Worm (Caenorhabditis elegans) whole organism, L4 larva: ENCODE measurements around the gene del-1.

Experiments used
- F10B5.3 ChIP-seq: sonication (generic microtip); optimal IDR thresholded peaks from 2 replicates; lab custom pipeline; 2016; ENCODE audit warnings: mild to moderate bottlenecking, missing genetic modification characterization, missing compliant biosample characterization
- T26A8.4 ChIP-seq: fragments of 200-800 bp; sonication (Bioruptor generic); IDR thresholded peaks from 2 replicates; pipeline ENCODE4 v1.3.6; 2022; ENCODE audit warnings: missing genetic modification characterization, missing compliant biosample characterization
- Y105C5A.15 ChIP-seq: fragments of 200-800 bp; sonication (Bioruptor generic); IDR thresholded peaks from 2 replicates; pipeline ENCODE4 v1.3.6; 2022; ENCODE audit warnings: missing genetic modification characterization, missing compliant biosample characterization
- Y5F2A.4 ChIP-seq: fragments of 200-800 bp; sonication (Bioruptor generic); optimal IDR thresholded peaks from 2 replicates; lab custom pipeline; 2018; ENCODE audit warnings: mild to moderate bottlenecking, missing genetic modification characterization, missing compliant biosample characterization
- aha-1 ChIP-seq: fragments of 150-350 bp; peaks from one replicate; lab custom pipeline; 2014; ENCODE audit warnings: missing biosample characterization, missing genetic modification characterization
- aly-2 ChIP-seq: sonication (generic microtip); optimal IDR thresholded peaks from 2 replicates; lab custom pipeline; 2018; ENCODE audit warnings: missing biosample characterization, missing genetic modification characterization
- attf-4 ChIP-seq: sonication (generic microtip); optimal IDR thresholded peaks from 3 replicates; lab custom pipeline; 2017; ENCODE audit warnings: missing biosample characterization, missing genetic modification characterization
- ceh-20 ChIP-seq: fragments of 200-800 bp; sonication (Bioruptor generic); IDR thresholded peaks from 2 replicates; pipeline ENCODE4 v1.3.6; 2022; ENCODE audit warnings: missing genetic modification reagents, missing genetic modification characterization, missing compliant biosample characterization
- ceh-28 ChIP-seq: fragments of 150-350 bp; optimal IDR thresholded peaks from 2 replicates; lab custom pipeline; 2014; ENCODE audit warnings: missing biosample characterization, missing genetic modification reagents, missing genetic modification characterization
- ceh-44 ChIP-seq: fragments of 200-800 bp; sonication (Bioruptor generic); IDR thresholded peaks from 2 replicates; pipeline ENCODE4 v1.3.6; 2022; ENCODE audit warnings: missing genetic modification reagents, missing genetic modification characterization, missing compliant biosample characterization
- cey-2 ChIP-seq: sonication (generic microtip); optimal IDR thresholded peaks from 3 replicates; lab custom pipeline; 2017; ENCODE audit warnings: missing genetic modification characterization, mild to moderate bottlenecking, missing compliant biosample characterization, antibody characterized with exemption, borderline replicate concordance; ENCODE audit not compliant: insufficient read depth
- daf-12 ChIP-seq: fragments of 150-350 bp; optimal IDR thresholded peaks from 2 replicates; lab custom pipeline; 2014; ENCODE audit warnings: missing biosample characterization, missing genetic modification reagents, missing genetic modification characterization
- daf-8 ChIP-seq: fragments of 200-800 bp; sonication (Bioruptor generic); IDR thresholded peaks from 2 replicates; pipeline ENCODE4 v1.3.6; 2022; ENCODE audit warnings: missing genetic modification characterization, missing compliant biosample characterization
- dmd-9 ChIP-seq: fragments of 200-800 bp; sonication (Bioruptor generic); IDR thresholded peaks from 2 replicates; pipeline ENCODE4 v1.3.6; 2022; ENCODE audit warnings: missing genetic modification reagents, missing genetic modification characterization, missing compliant biosample characterization
- duxl-1 ChIP-seq: sonication (generic microtip); optimal IDR thresholded peaks from 2 replicates; lab custom pipeline; 2016; ENCODE audit warnings: mild to moderate bottlenecking, missing genetic modification characterization, moderate library complexity, missing compliant biosample characterization; ENCODE audit not compliant: poor library complexity
- egl-43 ChIP-seq: fragments of 200-800 bp; sonication (Bioruptor generic); IDR thresholded peaks from 2 replicates; pipeline ENCODE4 v1.3.6; 2022; ENCODE audit warnings: missing genetic modification reagents, missing genetic modification characterization, missing compliant biosample characterization
- hlh-11 ChIP-seq: fragments of 200-800 bp; sonication (Bioruptor generic); optimal IDR thresholded peaks from 2 replicates; lab custom pipeline; 2018; ENCODE audit warnings: mild to moderate bottlenecking, missing genetic modification characterization, missing compliant biosample characterization
- hlh-30 ChIP-seq: sonication (generic microtip); optimal IDR thresholded peaks from 2 replicates; lab custom pipeline; 2017; ENCODE audit warnings: antibody characterized with exemption, mild to moderate bottlenecking, missing genetic modification characterization, missing compliant biosample characterization; ENCODE audit not compliant: insufficient read depth
- jun-1 ChIP-seq: fragments of 150-350 bp; optimal IDR thresholded peaks from 2 replicates; lab custom pipeline; 2014; ENCODE audit warnings: missing biosample characterization, missing genetic modification reagents, missing genetic modification characterization
- lim-7 ChIP-seq: fragments of 200-800 bp; sonication (Bioruptor generic); IDR thresholded peaks from 2 replicates; pipeline ENCODE4 v1.3.6; 2022; ENCODE audit warnings: missing genetic modification characterization, missing compliant biosample characterization
- lin-15B ChIP-seq: fragments of 150-350 bp; sonication (generic microtip); optimal IDR thresholded peaks from 3 replicates; lab custom pipeline; 2014; ENCODE audit warnings: missing biosample characterization, missing genetic modification characterization
- lin-29 ChIP-seq: fragments of 200-800 bp; sonication (Bioruptor generic); IDR thresholded peaks from 2 replicates; pipeline ENCODE4 v1.3.6; 2022; ENCODE audit warnings: missing genetic modification reagents, missing genetic modification characterization, missing compliant biosample characterization
- lir-3 ChIP-seq: sonication (generic microtip); optimal IDR thresholded peaks from 2 replicates; lab custom pipeline; 2016; ENCODE audit warnings: mild to moderate bottlenecking, missing genetic modification characterization, missing compliant biosample characterization
- lsy-2 ChIP-seq, 2 experiments: fragments of 150-350 bp in 1 of 2; sonication (generic microtip) in 1 of 2; optimal IDR thresholded peaks; 2 replicates each; lab custom pipeline; 2014 to 2017; ENCODE audit warnings: missing biosample characterization in 2 of 2, missing genetic modification characterization in 2 of 2
- madf-5 ChIP-seq, 2 experiments: fragments of 200-800 bp; sonication (Bioruptor generic); IDR thresholded peaks; 2 replicates each; pipeline ENCODE4 v1.3.6; 2022; ENCODE audit warnings: missing compliant biosample characterization in 2 of 2, missing genetic modification characterization in 2 of 2
- madf-9 ChIP-seq: fragments of 200-800 bp; sonication (Bioruptor generic); conservative IDR thresholded peaks from 2 replicates; pipeline ENCODE4 v1.3.6; 2022; ENCODE audit warnings: missing genetic modification reagents, missing genetic modification characterization, missing compliant biosample characterization
- mdl-1 ChIP-seq, 2 experiments: fragments of 150-350 bp in 1 of 2; sonication (generic microtip) in 1 of 2; optimal IDR thresholded peaks; 2 replicates each; lab custom pipeline; 2014 to 2017; ENCODE audit warnings: missing biosample characterization in 2 of 2, missing genetic modification characterization in 2 of 2
- mxl-2 ChIP-seq: fragments of 200-800 bp; sonication (Bioruptor generic); conservative IDR thresholded peaks from 2 replicates; pipeline ENCODE4 v1.3.6; 2022; ENCODE audit warnings: missing genetic modification reagents, missing genetic modification characterization, missing compliant biosample characterization
- nhr-111 ChIP-seq: fragments of 200-800 bp; sonication (Bioruptor generic); optimal IDR thresholded peaks from 2 replicates; lab custom pipeline; 2018; ENCODE audit warnings: mild to moderate bottlenecking, missing genetic modification characterization, missing compliant biosample characterization
- nhr-42 ChIP-seq: fragments of 200-800 bp; sonication (Bioruptor generic); IDR thresholded peaks from 2 replicates; pipeline ENCODE4 v1.3.6; 2022; ENCODE audit warnings: missing genetic modification characterization, missing compliant biosample characterization
- nhr-77 ChIP-seq: fragments of 150-350 bp; optimal IDR thresholded peaks from 2 replicates; lab custom pipeline; 2014; ENCODE audit warnings: missing biosample characterization, missing genetic modification characterization
- pha-4 ChIP-seq, 2 experiments: fragments of 150-350 bp in 1 of 2; fragments of 200-800 bp in 1 of 2; sonication (Bioruptor generic) in 1 of 2; IDR thresholded peaks in 1 of 2; optimal IDR thresholded peaks in 1 of 2; 2 replicates each; pipeline versions ENCODE4 v1.3.6 to Lab custom; 2014 to 2022; ENCODE audit warnings: missing genetic modification characterization in 2 of 2, missing genetic modification reagents in 2 of 2, missing biosample characterization in 1 of 2, missing compliant biosample characterization in 1 of 2
- pqm-1 ChIP-seq: sonication (generic microtip); optimal IDR thresholded peaks from 2 replicates; lab custom pipeline; 2017; ENCODE audit warnings: missing biosample characterization, missing genetic modification characterization
- snpc-1.2 ChIP-seq: fragments of 200-800 bp; sonication (Bioruptor generic); IDR thresholded peaks from 2 replicates; pipeline ENCODE4 v1.3.6; 2022; ENCODE audit warnings: missing genetic modification reagents, missing genetic modification characterization, missing compliant biosample characterization
- spr-1 ChIP-seq: sonication (generic microtip); optimal IDR thresholded peaks from 2 replicates; lab custom pipeline; 2016; ENCODE audit warnings: mild to moderate bottlenecking, missing genetic modification characterization, missing compliant biosample characterization
- tag-97 ChIP-seq: fragments of 200-800 bp; sonication (Bioruptor generic); IDR thresholded peaks from 2 replicates; pipeline ENCODE4 v1.3.6; 2022; ENCODE audit warnings: missing genetic modification characterization, missing compliant biosample characterization
- tra-1 ChIP-seq: fragments of 200-800 bp; sonication (Bioruptor generic); IDR thresholded peaks from 2 replicates; pipeline ENCODE4 v1.3.6; 2022; ENCODE audit warnings: missing genetic modification reagents, missing genetic modification characterization, missing compliant biosample characterization
- unc-39 ChIP-seq: sonication (generic microtip); optimal IDR thresholded peaks from 2 replicates; lab custom pipeline; 2017; ENCODE audit warnings: missing biosample characterization, missing genetic modification characterization
- unc-62 ChIP-seq, 3 experiments: fragments of 150-350 bp in 1 of 3; sonication (generic microtip); optimal IDR thresholded peaks in 2 of 3; peaks in 1 of 3; 1 replicate in 1 of 3; 2 replicates in 2 of 3; lab custom pipeline; 2014 to 2017; ENCODE audit warnings: missing biosample characterization in 3 of 3, missing genetic modification characterization in 3 of 3, missing genetic modification reagents in 3 of 3, missing genotype in 1 of 3
- zfp-2 ChIP-seq: sonication (generic microtip); optimal IDR thresholded peaks from 2 replicates; lab custom pipeline; 2016; ENCODE audit warnings: mild to moderate bottlenecking, missing genetic modification characterization, missing compliant biosample characterization
- zip-11 ChIP-seq: fragments of 200-800 bp; sonication (Bioruptor generic); IDR thresholded peaks from 2 replicates; pipeline ENCODE4 v1.3.6; 2022; ENCODE audit warnings: missing genetic modification characterization, missing compliant biosample characterization
- zip-2 ChIP-seq: fragments of 150-350 bp; optimal IDR thresholded peaks from 2 replicates; lab custom pipeline; 2014; ENCODE audit warnings: missing biosample characterization, missing genetic modification characterization

The del-1 gene

ce11 chrX:14257661-14258060 is 10.2 kb upstream of the del-1 start, which contains the start of gene E02H4.4:
Gene E02H4.4, plus strand, starts transcription at chrX:14257961.
- no peak for TF ChIP-seq unc-39
- TF ChIP-seq tra-1 (GFP tag; lab: Robert Waterston, UW): no peak
- TF ChIP-seq, all 104 proteins: peak for 0

ce11 chrX:14263473-14263872 is 4.4 kb upstream of the del-1 start, which contains the start of gene E02H4.8:
Gene E02H4.8, minus strand, starts transcription at chrX:14263573.
- TF ChIP-seq unc-62 (GFP tag; optimal IDR thresholded peaks at IDR 0.05 in 1 of 2; lab: Kevin White, UChicago) (peak in 1 of 2 experiments; percentile 41), unc-62 (tag; optimal IDR thresholded peaks at IDR 0.05; lab: Kevin White, UChicago) (no peak), tra-1 (GFP tag; lab: Robert Waterston, UW) (no peak)

ce11 chrX:14267170-14267569 is 711 bp upstream of the del-1 start:
- TF ChIP-seq dmd-9 (no peak), mdl-1 (tag; optimal IDR thresholded peaks at IDR 0.05; lab: Kevin White, UChicago) (no peak), pha-4 (GFP tag; IDR thresholded peaks at IDR 0.05; lab: Robert Waterston, UW) (no peak), pha-4 (tag; optimal IDR thresholded peaks at IDR 0.05; lab: Kevin White, UChicago) (no peak), lim-7 (GFP tag; lab: Robert Waterston, UW) (no peak), unc-62 (GFP tag; optimal IDR thresholded peaks at IDR 0.05 in 1 of 2; lab: Kevin White, UChicago) (peak in 1 of 2 experiments; percentile 95), unc-62 (tag; optimal IDR thresholded peaks at IDR 0.05; lab: Kevin White, UChicago) (no peak)
- TF ChIP-seq, all 104 proteins: peak for 1

- no peak for TF ChIP-seq Y105C5A.15 (GFP tag; lab: Robert Waterston, UW)
- TF ChIP-seq nhr-111 (GFP tag; lab: Kevin White, UChicago): no peak
- TF ChIP-seq zip-2 (tag; lab: Kevin White, UChicago): no peak
- TF ChIP-seq pqm-1 (tag; lab: Kevin White, UChicago): no peak
- TF ChIP-seq madf-5 (GFP tag; IDR thresholded peaks at IDR 0.05; lab: Robert Waterston, UW): no peak
- no peak for TF ChIP-seq tag-97 (GFP tag; lab: Robert Waterston, UW)
- no peak for TF ChIP-seq jun-1 (tag; lab: Kevin White, UChicago)
- no peak for TF ChIP-seq daf-8
- no peak for TF ChIP-seq lin-29 (GFP tag; lab: Robert Waterston, UW)
- TF ChIP-seq mxl-2 (GFP tag; lab: Robert Waterston, UW): no peak
- no peak for TF ChIP-seq nhr-77
- TF ChIP-seq F10B5.3 (tag; lab: Kevin White, UChicago): no peak
- TF ChIP-seq aha-1 (tag; lab: Kevin White, UChicago): no peak
- no peak for TF ChIP-seq unc-39
- TF ChIP-seq lin-15B: no peak
These were observed 13.6 kb downstream of the del-1 start, which contains the start of gene E02H4.2 for ce11 chrX:14281526-14281925. Gene E02H4.2, minus strand, starts transcription at chrX:14281626.

ce11 chrX:14287888-14288287 is 20.0 kb downstream of the del-1 start:
- TF ChIP-seq egl-43 (GFP tag; lab: Robert Waterston, UW): no peak
- no peak for TF ChIP-seq T26A8.4 (GFP tag; lab: Robert Waterston, UW)
- peak; percentile 85 for TF ChIP-seq aha-1 (tag; lab: Kevin White, UChicago)
- no peak for TF ChIP-seq nhr-42
- TF ChIP-seq aly-2: no peak
- TF ChIP-seq Y5F2A.4 (GFP tag; lab: Kevin White, UChicago): no peak
- TF ChIP-seq pha-4 (GFP tag; IDR thresholded peaks at IDR 0.05; lab: Robert Waterston, UW): no peak
- no peak for TF ChIP-seq pha-4 (tag; optimal IDR thresholded peaks at IDR 0.05; lab: Kevin White, UChicago)
- TF ChIP-seq lsy-2 (tag; optimal IDR thresholded peaks at IDR 0.05; lab: Kevin White, UChicago): no peak
- TF ChIP-seq cey-2 (tag; lab: Kevin White, UChicago): no peak
- no peak for TF ChIP-seq zip-11
- TF ChIP-seq madf-9 (GFP tag; lab: Robert Waterston, UW): no peak
- peak; percentile 53 for TF ChIP-seq hlh-11 (tag; lab: Kevin White, UChicago)
- TF ChIP-seq F10B5.3 (tag; lab: Kevin White, UChicago): no peak
- TF ChIP-seq attf-4: no peak
- no peak for TF ChIP-seq zip-2 (tag; lab: Kevin White, UChicago)
- TF ChIP-seq spr-1 (tag; lab: Kevin White, UChicago): no peak
- no peak for TF ChIP-seq daf-12 (tag; lab: Kevin White, UChicago)
- TF ChIP-seq lir-3 (tag; lab: Kevin White, UChicago): no peak
- TF ChIP-seq hlh-30 (tag; lab: Kevin White, UChicago): peak; percentile 33
- no peak for TF ChIP-seq snpc-1.2 (GFP tag; lab: Robert Waterston, UW)
- no peak for TF ChIP-seq lin-29 (GFP tag; lab: Robert Waterston, UW)
- TF ChIP-seq duxl-1 (tag; lab: Kevin White, UChicago): no peak
- no peak for TF ChIP-seq mdl-1 (tag; optimal IDR thresholded peaks at IDR 0.05; lab: Kevin White, UChicago)
- no peak for TF ChIP-seq zfp-2 (tag; lab: Kevin White, UChicago)
- TF ChIP-seq ceh-20 (GFP tag; lab: Robert Waterston, UW): no peak
- TF ChIP-seq ceh-44: no peak
- TF ChIP-seq ceh-28 (tag; lab: Kevin White, UChicago): no peak
